Worm (Caenorhabditis elegans) whole organism, late embryonic: ENCODE data around the gene srx-116.

Experiments
- hlh-30 ChIP-seq: sonication (generic microtip); optimal IDR thresholded peaks from 2 replicates; lab custom pipeline; 2017; ENCODE audit warnings: antibody characterized with exemption, missing genetic modification characterization, missing compliant biosample characterization; ENCODE audit not compliant: insufficient read depth
- npax-4 ChIP-seq: sonication (generic microtip); optimal IDR thresholded peaks from 2 replicates; lab custom pipeline; 2016; ENCODE audit warnings: missing genetic modification characterization, missing compliant biosample characterization

- no peak for TF ChIP-seq hlh-30 (tag; lab: Kevin White, UChicago)
- no peak for TF ChIP-seq npax-4
Observed at ce11 chrV:12667926-12668325, 2.8 kb upstream of the srx-116 start, which contains the start of gene W05B10.4.
